Fruit fly (Drosophila melanogaster) whole organism, embryonic: Measurements from ENCODE around the gene Cpsf5.
A peak's percentile ranks its signal among the peaks of the same experiment; 100 is the strongest.

Experiments used
- ATbp ChIP-seq: fragments of 200-800 bp; sonication (Bioruptor generic); optimal IDR thresholded peaks from 2 replicates; lab custom pipeline; 2017; ENCODE audit warnings: missing biosample characterization, mild to moderate bottlenecking, missing genetic modification characterization, missing genetic modification reagents
- Ada2b ChIP-seq: fragments of 200-800 bp; sonication (Bioruptor generic); IDR thresholded peaks from 2 replicates; pipeline ENCODE4 v1.3.6; 2022; ENCODE audit warnings: missing biosample characterization, missing genetic modification characterization
- Atf3 ChIP-seq: fragments of 200-800 bp; sonication (Bioruptor generic); optimal IDR thresholded peaks from 3 replicates; lab custom pipeline; 2016; ENCODE audit warnings: missing biosample characterization, missing genetic modification characterization
- CG11723 ChIP-seq: fragments of 200-800 bp; sonication (Bioruptor generic); optimal IDR thresholded peaks from 2 replicates; lab custom pipeline; 2017; ENCODE audit warnings: missing biosample characterization, mild to moderate bottlenecking, missing genetic modification characterization
- CG12236 ChIP-seq: fragments of 200-800 bp; sonication (Bioruptor generic); optimal IDR thresholded peaks from 2 replicates; lab custom pipeline; 2016; ENCODE audit warnings: missing biosample characterization, missing genetic modification characterization
- CG14050 ChIP-seq: fragments of 200-800 bp; sonication (Bioruptor generic); IDR thresholded peaks from 3 replicates; pipeline ENCODE4 v1.3.6; 2022; ENCODE audit warnings: missing biosample characterization, missing genetic modification characterization
- CG14710 ChIP-seq: fragments of 200-800 bp; sonication (Bioruptor generic); optimal IDR thresholded peaks from 3 replicates; lab custom pipeline; 2019; ENCODE audit warnings: missing biosample characterization, mild to moderate bottlenecking, missing genetic modification characterization, moderate library complexity
- CG15011 ChIP-seq: fragments of 200-800 bp; sonication (Bioruptor generic); optimal IDR thresholded peaks from 3 replicates; lab custom pipeline; 2018; ENCODE audit warnings: missing biosample characterization, mild to moderate bottlenecking, missing genetic modification characterization
- CG15269 ChIP-seq: fragments of 200-800 bp; sonication (Bioruptor generic); optimal IDR thresholded peaks from 2 replicates; lab custom pipeline; 2018; ENCODE audit warnings: missing biosample characterization, mild to moderate bottlenecking, missing genetic modification characterization, moderate library complexity
- CG17568 ChIP-seq: fragments of 200-800 bp; sonication (Bioruptor generic); optimal IDR thresholded peaks from 2 replicates; lab custom pipeline; 2018; ENCODE audit warnings: missing biosample characterization, mild to moderate bottlenecking, missing genetic modification characterization, moderate library complexity
- CG2116 ChIP-seq: fragments of 200-800 bp; sonication (Bioruptor generic); optimal IDR thresholded peaks from 3 replicates; lab custom pipeline; 2018; ENCODE audit warnings: missing biosample characterization, mild to moderate bottlenecking, missing genetic modification characterization
- CG2678 ChIP-seq: fragments of 200-800 bp; sonication (Bioruptor generic); optimal IDR thresholded peaks from 3 replicates; lab custom pipeline; 2019; ENCODE audit warnings: missing biosample characterization, mild to moderate bottlenecking, missing genetic modification characterization, moderate library complexity
- CG43689 ChIP-seq: fragments of 200-800 bp; sonication (Bioruptor generic); IDR thresholded peaks from 2 replicates; pipeline ENCODE4 v1.3.6; 2022; ENCODE audit warnings: missing biosample characterization, missing genetic modification characterization
- CG4617 ChIP-seq: fragments of 200-800 bp; sonication (Bioruptor generic); optimal IDR thresholded peaks from 3 replicates; lab custom pipeline; 2016; ENCODE audit warnings: missing biosample characterization, missing genetic modification characterization, borderline replicate concordance
- CG5953 ChIP-seq: fragments of 200-800 bp; sonication (Bioruptor generic); IDR thresholded peaks from 2 replicates; pipeline ENCODE4 v1.3.6; 2022; ENCODE audit warnings: missing biosample characterization, missing genetic modification characterization
- CG6654 ChIP-seq: fragments of 200-800 bp; sonication (Bioruptor generic); optimal IDR thresholded peaks from 2 replicates; lab custom pipeline; 2017; ENCODE audit warnings: missing biosample characterization, mild to moderate bottlenecking, missing genetic modification characterization
- CG6765 ChIP-seq: fragments of 200-800 bp; sonication (Bioruptor generic); optimal IDR thresholded peaks from 3 replicates; lab custom pipeline; 2017; ENCODE audit warnings: missing biosample characterization, mild to moderate bottlenecking, missing genetic modification characterization
- CG6854 ChIP-seq: fragments of 200-800 bp; sonication (Bioruptor generic); optimal IDR thresholded peaks from 3 replicates; lab custom pipeline; 2017; ENCODE audit warnings: missing biosample characterization, mild to moderate bottlenecking, missing genetic modification characterization
- CTCF ChIP-seq: fragments of 200-800 bp; sonication (Bioruptor generic); optimal IDR thresholded peaks from 2 replicates; lab custom pipeline; 2017; ENCODE audit warnings: missing biosample characterization, mild to moderate bottlenecking, missing genetic modification characterization, moderate library complexity
- Eip74EF ChIP-seq, 2 experiments: fragments of 200-800 bp in 1 of 2; fragments of >200 bp in 1 of 2; sonication (Bioruptor generic) in 1 of 2; optimal IDR thresholded peaks; 2 replicates each; lab custom pipeline; 2017 to 2019; ENCODE audit warnings: missing biosample characterization in 2 of 2, missing genetic modification characterization in 2 of 2, mild to moderate bottlenecking in 1 of 2, moderate library complexity in 1 of 2
- HLHmδ ChIP-seq: fragments of 200-800 bp; sonication (Bioruptor generic); optimal IDR thresholded peaks from 2 replicates; lab custom pipeline; 2018; ENCODE audit warnings: missing biosample characterization, mild to moderate bottlenecking, missing genetic modification characterization, moderate library complexity
- HmgZ ChIP-seq: fragments of 200-800 bp; sonication (Bioruptor generic); optimal IDR thresholded peaks from 2 replicates; lab custom pipeline; 2018; ENCODE audit warnings: missing biosample characterization, mild to moderate bottlenecking, missing genetic modification characterization
- Hsf ChIP-seq: fragments of 200-800 bp; sonication (Bioruptor generic); optimal IDR thresholded peaks from 3 replicates; lab custom pipeline; 2016; ENCODE audit warnings: missing biosample characterization, missing genetic modification characterization
- Nf-YA ChIP-seq: fragments of 200-800 bp; sonication (Bioruptor generic); IDR thresholded peaks from 2 replicates; pipeline ENCODE4 v1.3.6; 2022; ENCODE audit warnings: missing biosample characterization, missing genetic modification characterization
- Rfx ChIP-seq: fragments of 200-800 bp; sonication (Bioruptor generic); IDR thresholded peaks from 2 replicates; pipeline ENCODE4 v1.3.6; 2022; ENCODE audit warnings: missing biosample characterization, missing genetic modification characterization
- Ssrp ChIP-seq: fragments of 200-800 bp; sonication (Bioruptor generic); optimal IDR thresholded peaks from 2 replicates; lab custom pipeline; 2018; ENCODE audit warnings: missing biosample characterization, mild to moderate bottlenecking, missing genetic modification characterization, moderate library complexity
- Stat92E ChIP-seq, 3 experiments: fragments of >200 bp in 2 of 3; fragments of 200-800 bp in 1 of 3; sonication (Bioruptor generic) in 1 of 3; optimal IDR thresholded peaks; 2 replicates each; lab custom pipeline; 2017 to 2019; ENCODE audit warnings: missing biosample characterization in 3 of 3, missing genetic modification characterization in 3 of 3, mild to moderate bottlenecking in 1 of 3, moderate library complexity in 1 of 3
- bigmax ChIP-seq: fragments of 200-800 bp; sonication (Bioruptor generic); optimal IDR thresholded peaks from 2 replicates; lab custom pipeline; 2018; ENCODE audit warnings: missing biosample characterization, mild to moderate bottlenecking, missing genetic modification characterization
- br ChIP-seq: fragments of >200 bp; optimal IDR thresholded peaks from 2 replicates; lab custom pipeline; 2017
- chif ChIP-seq, 2 experiments: fragments of 200-800 bp; sonication (Bioruptor generic); optimal IDR thresholded peaks; 3 replicates each; lab custom pipeline; 2016; ENCODE audit warnings: missing biosample characterization in 2 of 2, missing genetic modification characterization in 2 of 2
- ewg ChIP-seq: fragments of 200-800 bp; sonication (Bioruptor generic); optimal IDR thresholded peaks from 3 replicates; lab custom pipeline; 2017; ENCODE audit warnings: mild to moderate bottlenecking, missing biosample characterization, missing genetic modification reagents, missing genetic modification characterization
- grn ChIP-seq: fragments of 200-800 bp; sonication (Bioruptor generic); optimal IDR thresholded peaks from 3 replicates; lab custom pipeline; 2017; ENCODE audit warnings: missing biosample characterization, missing genetic modification characterization
- her ChIP-seq: fragments of 200-800 bp; sonication (Bioruptor generic); optimal IDR thresholded peaks from 2 replicates; lab custom pipeline; 2016; ENCODE audit warnings: missing biosample characterization, missing genetic modification characterization
- jigr1 ChIP-seq: fragments of 200-800 bp; sonication (Bioruptor generic); IDR thresholded peaks from 3 replicates; pipeline ENCODE4 v1.3.6; 2022; ENCODE audit warnings: missing biosample characterization, missing genetic modification characterization
- kah ChIP-seq: fragments of 200-800 bp; sonication (Bioruptor generic); optimal IDR thresholded peaks from 2 replicates; lab custom pipeline; 2018; ENCODE audit warnings: missing biosample characterization, mild to moderate bottlenecking, missing genetic modification characterization
- lilli ChIP-seq: fragments of 200-800 bp; sonication (Bioruptor generic); optimal IDR thresholded peaks from 3 replicates; lab custom pipeline; 2016; ENCODE audit warnings: missing biosample characterization, missing genetic modification characterization
- mirr ChIP-seq: fragments of 200-800 bp; sonication (Bioruptor generic); optimal IDR thresholded peaks from 3 replicates; lab custom pipeline; 2018; ENCODE audit warnings: missing biosample characterization, mild to moderate bottlenecking, missing genetic modification characterization
- nom ChIP-seq: fragments of 200-800 bp; sonication (Bioruptor generic); optimal IDR thresholded peaks from 2 replicates; lab custom pipeline; 2017; ENCODE audit warnings: missing biosample characterization, missing genetic modification characterization, mild to moderate bottlenecking, moderate library complexity, missing genetic modification reagents
- oc ChIP-seq: fragments of 200-800 bp; sonication (Bioruptor generic); optimal IDR thresholded peaks from 2 replicates; lab custom pipeline; 2018; ENCODE audit warnings: missing biosample characterization, mild to moderate bottlenecking, missing genetic modification characterization, moderate library complexity
- ranshi ChIP-seq: fragments of 200-800 bp; sonication (Bioruptor generic); IDR thresholded peaks from 2 replicates; pipeline ENCODE4 v1.3.6; 2022; ENCODE audit warnings: missing biosample characterization, missing genetic modification characterization
- run ChIP-seq: fragments of 200-800 bp; sonication (Bioruptor generic); optimal IDR thresholded peaks from 3 replicates; lab custom pipeline; 2018; ENCODE audit warnings: missing biosample characterization, mild to moderate bottlenecking, missing genetic modification characterization
- so ChIP-seq: fragments of 200-800 bp; sonication (Bioruptor generic); IDR thresholded peaks from 3 replicates; pipeline ENCODE4 v1.3.6; 2022; ENCODE audit warnings: missing biosample characterization, missing genetic modification characterization
- sqz ChIP-seq: fragments of 200-800 bp; sonication (Bioruptor generic); optimal IDR thresholded peaks from 3 replicates; lab custom pipeline; 2018; ENCODE audit warnings: missing biosample characterization, mild to moderate bottlenecking, missing genetic modification characterization
- ssp ChIP-seq: fragments of 200-800 bp; sonication (Bioruptor generic); IDR thresholded peaks from 2 replicates; pipeline ENCODE4 v1.3.6; 2022; ENCODE audit warnings: missing biosample characterization, missing genetic modification characterization
- sug ChIP-seq: fragments of 200-800 bp; optimal IDR thresholded peaks from 2 replicates; lab custom pipeline; 2019; ENCODE audit warnings: missing biosample characterization, mild to moderate bottlenecking, missing genetic modification characterization, moderate library complexity
- tio ChIP-seq: fragments of 200-800 bp; sonication (Bioruptor generic); optimal IDR thresholded peaks from 2 replicates; lab custom pipeline; 2017; ENCODE audit warnings: missing biosample characterization, missing genetic modification characterization, inconsistent platforms
- tll ChIP-seq, 2 experiments: fragments of 200-800 bp in 1 of 2; fragments of >200 bp in 1 of 2; sonication (Bioruptor generic) in 1 of 2; optimal IDR thresholded peaks; 2 replicates each; lab custom pipeline; 2017 to 2019; ENCODE audit warnings: missing biosample characterization in 2 of 2, missing genetic modification characterization in 2 of 2, mild to moderate bottlenecking in 1 of 2, moderate library complexity in 1 of 2
- ttk ChIP-seq: fragments of 200-800 bp; sonication (Bioruptor generic); IDR thresholded peaks from 2 replicates; pipeline ENCODE4 v2.1.2; 2022; ENCODE audit warnings: missing biosample characterization, missing genetic modification characterization
- wdn ChIP-seq: fragments of 200-800 bp; sonication (Bioruptor generic); IDR thresholded peaks from 2 replicates; pipeline ENCODE4 v1.3.6; 2022; ENCODE audit warnings: missing biosample characterization, missing genetic modification characterization
- zfh1 ChIP-seq: fragments of 200-800 bp; sonication (Bioruptor generic); IDR thresholded peaks from 3 replicates; pipeline ENCODE4 v1.3.6; 2022; ENCODE audit warnings: missing biosample characterization, missing genetic modification characterization

The Cpsf5 gene

DNA sequence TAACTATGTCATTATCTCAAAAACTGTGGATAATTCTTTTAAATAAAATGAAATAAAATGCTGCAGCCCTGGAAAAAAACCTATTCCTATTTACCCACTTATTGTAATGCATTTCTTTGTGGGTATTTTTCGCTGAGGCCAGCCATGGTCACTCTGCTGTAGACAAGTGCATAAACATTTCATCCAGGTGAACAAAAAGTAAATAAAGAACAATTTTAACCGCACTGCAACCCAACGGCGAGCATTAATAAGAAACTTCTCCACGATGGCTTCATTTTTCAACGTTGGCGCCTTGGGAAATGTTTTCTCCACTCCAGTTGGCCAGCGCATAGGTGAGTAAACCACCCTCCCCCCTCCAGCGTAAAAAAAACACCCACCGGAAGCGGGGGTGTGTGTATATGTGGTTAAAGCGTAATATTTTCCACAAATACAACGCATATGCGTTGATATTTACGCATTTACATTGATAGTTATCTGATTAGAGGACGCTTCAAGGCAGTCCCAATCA lies 35.9 kb downstream of the Cpsf5 start, which contains the start of gene CG3529 (continued):
- peak; percentile 3 for TF ChIP-seq HmgZ (tag; lab: Kevin White, UChicago)
- peak; percentile 10 for TF ChIP-seq CG12236 (GFP tag; lab: Kevin White, UChicago)
- no peak for TF ChIP-seq CG14050
- TF ChIP-seq sqz (GFP tag; lab: Kevin White, UChicago), result peak; percentile 82
- no peak for TF ChIP-seq CG6654 (GFP tag; lab: Kevin White, UChicago)
- peak; percentile 61 for TF ChIP-seq Rfx (GFP tag; lab: Robert Waterston, UW)
- TF ChIP-seq tio (GFP tag; lab: Kevin White, UChicago), result no peak
- no peak for TF ChIP-seq Hsf (GFP tag; lab: Kevin White, UChicago)
- TF ChIP-seq run (tag; lab: Kevin White, UChicago), result no peak
- peak; percentile 53 for TF ChIP-seq CG2116 (GFP tag; lab: Kevin White, UChicago)
- no peak for TF ChIP-seq mirr
- no peak for TF ChIP-seq jigr1 (GFP tag; lab: Robert Waterston, UW)
- TF ChIP-seq ssp, result no peak
- TF ChIP-seq Ada2b (GFP tag; lab: Robert Waterston, UW), result no peak
- no peak for TF ChIP-seq chif (GFP tag; optimal IDR thresholded peaks at IDR 0.05; lab: Kevin White, UChicago)
- no peak for TF ChIP-seq br (lab: Kevin White, UChicago)
- peak; percentile 34 for TF ChIP-seq ATbp (GFP tag; lab: Kevin White, UChicago)
- TF ChIP-seq her (GFP tag; lab: Kevin White, UChicago), result peak; percentile 78
- 0 out of 2 replicates have a peak, but pooled peaks have one; percentile 8 for TF ChIP-seq ranshi (GFP tag; lab: Robert Waterston, UW)
- no peak for TF ChIP-seq oc (tag; lab: Kevin White, UChicago)
- no peak for TF ChIP-seq Ssrp (tag; lab: Kevin White, UChicago)
- TF ChIP-seq CG15011, result no peak
- TF ChIP-seq bigmax (GFP tag; lab: Kevin White, UChicago), result peak; percentile 1
- TF ChIP-seq lilli, result peak; percentile 21
- peak; percentile 1 for TF ChIP-seq CG15269
- peak; percentile 53; the same call in 1 of the 2 replicates for TF ChIP-seq Nf-YA (GFP tag; lab: Robert Waterston, UW)
- peak; percentile 3 for TF ChIP-seq CTCF (GFP tag; lab: Kevin White, UChicago)
- TF ChIP-seq CG2678 (tag; lab: Kevin White, UChicago), result peak; percentile 23
- peak; percentile 13 for TF ChIP-seq CG11723 (GFP tag; lab: Kevin White, UChicago)
- peak; percentile 51 for TF ChIP-seq nom
- TF ChIP-seq HLHmδ (GFP tag; lab: Kevin White, UChicago), result no peak
- peak; percentile 23 for TF ChIP-seq Atf3 (GFP tag; lab: Kevin White, UChicago)
- TF ChIP-seq CG14710, result peak; percentile 51
- TF ChIP-seq CG4617 (GFP tag; lab: Kevin White, UChicago), result peak; percentile 84
- TF ChIP-seq ewg (GFP tag; lab: Kevin White, UChicago), result peak; percentile 14
- peak in 1 of 2 experiments; percentile 71 for TF ChIP-seq Eip74EF (GFP tag; optimal IDR thresholded peaks at IDR 0.05; lab: Kevin White, UChicago)
- TF ChIP-seq kah (GFP tag; lab: Kevin White, UChicago), result peak; percentile 44
- TF ChIP-seq sug (tag; lab: Kevin White, UChicago), result peak; percentile 34
- peak; percentile 23; the same call in 1 of the 2 replicates for TF ChIP-seq ttk (GFP tag; lab: Robert Waterston, UW)
- TF ChIP-seq CG5953 (GFP tag; lab: Robert Waterston, UW), result no peak
- TF ChIP-seq CG17568 (GFP tag; lab: Kevin White, UChicago), result peak; percentile 14
- no peak for TF ChIP-seq zfh1 (GFP tag; lab: Robert Waterston, UW)
- TF ChIP-seq grn, result no peak
- TF ChIP-seq CG43689 (GFP tag; lab: Robert Waterston, UW), result no peak
- TF ChIP-seq CG6854 (GFP tag; lab: Kevin White, UChicago), result peak; percentile 17
- TF ChIP-seq tll (GFP tag; optimal IDR thresholded peaks at IDR 0.05; lab: Kevin White, UChicago), result no peak
- peak in 1 of 3 experiments; percentile 54 for TF ChIP-seq Stat92E (GFP tag; optimal IDR thresholded peaks at IDR 0.05; lab: Kevin White, UChicago)
- no peak for TF ChIP-seq wdn
- TF ChIP-seq CG6765 (GFP tag; lab: Kevin White, UChicago), result peak; percentile 28
- TF ChIP-seq so (GFP tag; lab: Robert Waterston, UW), result 0 out of 3 replicates have a peak, but pooled peaks have one; percentile 28
